Worm (Caenorhabditis elegans) whole organism, L1 larva: ENCODE data around the gene F44A6.3.

Source experiments
- C04F5.9 ChIP-seq: sonication (generic microtip); optimal IDR thresholded peaks from 2 replicates; lab custom pipeline; 2016; ENCODE audit warnings: missing genetic modification characterization, missing compliant biosample characterization
- C16A3.4 ChIP-seq: fragments of 150-350 bp; optimal IDR thresholded peaks from 2 replicates; lab custom pipeline; 2014; ENCODE audit warnings: missing biosample characterization, missing genetic modification characterization
- Y116A8C.19 ChIP-seq: sonication (generic microtip); optimal IDR thresholded peaks from 2 replicates; lab custom pipeline; 2016; ENCODE audit warnings: missing compliant biosample characterization, missing genetic modification characterization, borderline replicate concordance
- aha-1 ChIP-seq: fragments of 150-350 bp; optimal IDR thresholded peaks from 2 replicates; lab custom pipeline; 2014; ENCODE audit warnings: missing biosample characterization, missing genetic modification characterization
- alr-1 ChIP-seq: fragments of 200-800 bp; sonication (Bioruptor generic); optimal IDR thresholded peaks from 2 replicates; lab custom pipeline; 2018; ENCODE audit warnings: borderline replicate concordance, mild to moderate bottlenecking, missing genetic modification characterization, missing compliant biosample characterization
- aly-2 ChIP-seq: fragments of 150-350 bp; optimal IDR thresholded peaks from 2 replicates; lab custom pipeline; 2014; ENCODE audit warnings: missing biosample characterization, missing genetic modification characterization
- blmp-1 ChIP-seq: fragments of 150-350 bp; optimal IDR thresholded peaks from 2 replicates; lab custom pipeline; 2014; ENCODE audit warnings: missing biosample characterization, missing genetic modification characterization
- ceh-63 ChIP-seq: fragments of 200-800 bp; sonication (Bioruptor generic); optimal IDR thresholded peaks from 2 replicates; lab custom pipeline; 2018; ENCODE audit warnings: mild to moderate bottlenecking, missing genetic modification characterization, missing compliant biosample characterization
- ceh-8 ChIP-seq: fragments of 200-800 bp; sonication (Bioruptor generic); optimal IDR thresholded peaks from 2 replicates; lab custom pipeline; 2018; ENCODE audit warnings: mild to moderate bottlenecking, missing genetic modification characterization, moderate library complexity, missing compliant biosample characterization
- ceh-82 ChIP-seq, 3 experiments: fragments of 150-350 bp in 1 of 3; sonication (generic microtip) in 2 of 3; optimal IDR thresholded peaks; 2 replicates each; lab custom pipeline; 2014 to 2017; ENCODE audit warnings: missing biosample characterization in 3 of 3, missing genetic modification characterization in 3 of 3
- ceh-88 ChIP-seq: fragments of 200-800 bp; sonication (Bioruptor generic); IDR thresholded peaks from 2 replicates; pipeline ENCODE4 v1.3.6; 2022; ENCODE audit warnings: missing genetic modification characterization, missing compliant biosample characterization
- ceh-90 ChIP-seq: sonication (generic microtip); optimal IDR thresholded peaks from 2 replicates; lab custom pipeline; 2016; ENCODE audit warnings: missing genetic modification characterization, missing compliant biosample characterization
- dpl-1 ChIP-seq, 3 experiments: fragments of 150-350 bp in 2 of 3; sonication (generic microtip) in 1 of 3; optimal IDR thresholded peaks; 2 replicates each; lab custom pipeline; 2014 to 2017; ENCODE audit warnings: missing biosample characterization in 3 of 3, missing genetic modification characterization in 3 of 3, missing genetic modification reagents in 3 of 3
- efl-1 ChIP-seq, 4 experiments: fragments of 150-350 bp; optimal IDR thresholded peaks in 3 of 4; peaks in 1 of 4; 1 replicate in 1 of 4; 2 replicates in 3 of 4; lab custom pipeline; 2014; ENCODE audit warnings: missing biosample characterization in 2 of 4, missing genetic modification characterization in 2 of 4, missing genetic modification reagents in 2 of 4
- egl-27 ChIP-seq, 2 experiments: fragments of 150-350 bp in 1 of 2; sonication (generic microtip); optimal IDR thresholded peaks; 3 replicates each; lab custom pipeline; 2017 to 2018; ENCODE audit warnings: missing biosample characterization in 2 of 2, missing genetic modification characterization in 2 of 2, missing genetic modification reagents in 2 of 2
- elt-2 ChIP-seq: sonication (generic microtip); optimal IDR thresholded peaks from 2 replicates; lab custom pipeline; 2016; ENCODE audit warnings: missing genetic modification characterization, mild to moderate bottlenecking, inconsistent platforms, missing compliant biosample characterization, missing genetic modification reagents
- elt-3 ChIP-seq, 6 experiments: fragments of 150-350 bp in 1 of 6; sonication (generic microtip); optimal IDR thresholded peaks; 2 replicates each; lab custom pipeline; 2017 to 2018; ENCODE audit warnings: missing biosample characterization in 6 of 6, missing genetic modification characterization in 6 of 6, inconsistent platforms in 1 of 6
- ets-5 ChIP-seq: fragments of 200-800 bp; sonication (Bioruptor generic); IDR thresholded peaks from 2 replicates; pipeline ENCODE4 v1.3.6; 2022; ENCODE audit warnings: missing genetic modification characterization, missing compliant biosample characterization
- fkh-10 ChIP-seq: sonication (generic microtip); optimal IDR thresholded peaks from 2 replicates; lab custom pipeline; 2017; ENCODE audit warnings: missing biosample characterization, missing genetic modification reagents, missing genetic modification characterization
- fos-1 ChIP-seq: fragments of 150-350 bp; optimal IDR thresholded peaks from 2 replicates; lab custom pipeline; 2014; ENCODE audit warnings: missing biosample characterization, missing genetic modification characterization
- grh-1 ChIP-seq: fragments of 200-800 bp; sonication (Bioruptor generic); IDR thresholded peaks from 2 replicates; pipeline ENCODE4 v1.3.6; 2022; ENCODE audit warnings: missing genetic modification reagents, missing genetic modification characterization, missing compliant biosample characterization
- lin-13 ChIP-seq: fragments of 150-350 bp; optimal IDR thresholded peaks from 2 replicates; lab custom pipeline; 2014; ENCODE audit warnings: missing biosample characterization, missing genetic modification reagents, missing genetic modification characterization
- lin-14 ChIP-seq: fragments of 200-800 bp; sonication (Bioruptor generic); optimal IDR thresholded peaks from 2 replicates; lab custom pipeline; 2018; ENCODE audit warnings: mild to moderate bottlenecking, missing genetic modification characterization, moderate library complexity, missing compliant biosample characterization
- lin-39 ChIP-seq: fragments of 150-350 bp; optimal IDR thresholded peaks from 2 replicates; lab custom pipeline; 2014; ENCODE audit warnings: missing biosample characterization, missing genetic modification reagents, missing genetic modification characterization
- lsy-2 ChIP-seq, 2 experiments: fragments of 150-350 bp; optimal IDR thresholded peaks; 2 replicates each; lab custom pipeline; 2014; ENCODE audit warnings: missing biosample characterization in 2 of 2, missing genetic modification characterization in 2 of 2
- mdl-1 ChIP-seq, 2 experiments: fragments of 150-350 bp; optimal IDR thresholded peaks; 2 replicates each; lab custom pipeline; 2014 to 2017; ENCODE audit warnings: missing biosample characterization in 2 of 2, missing genetic modification characterization in 2 of 2, inconsistent platforms in 1 of 2
- mef-2 ChIP-seq: fragments of 150-350 bp; optimal IDR thresholded peaks from 2 replicates; lab custom pipeline; 2014; ENCODE audit warnings: missing biosample characterization, missing genetic modification characterization
- nhr-11 ChIP-seq: fragments of 150-350 bp; optimal IDR thresholded peaks from 2 replicates; lab custom pipeline; 2014; ENCODE audit warnings: missing biosample characterization, missing genetic modification characterization
- nhr-12 ChIP-seq: sonication (generic microtip); optimal IDR thresholded peaks from 2 replicates; lab custom pipeline; 2017; ENCODE audit warnings: missing biosample characterization, missing genetic modification characterization
- nhr-20 ChIP-seq: sonication (generic microtip); optimal IDR thresholded peaks from 2 replicates; lab custom pipeline; 2016; ENCODE audit warnings: mild to moderate bottlenecking, missing genetic modification characterization, missing compliant biosample characterization
- nhr-28 ChIP-seq: fragments of 150-350 bp; optimal IDR thresholded peaks from 2 replicates; lab custom pipeline; 2014; ENCODE audit warnings: missing biosample characterization, missing genetic modification characterization
- nhr-47 ChIP-seq: sonication (generic microtip); optimal IDR thresholded peaks from 2 replicates; lab custom pipeline; 2016; ENCODE audit warnings: mild to moderate bottlenecking, missing genetic modification characterization, moderate library complexity, missing compliant biosample characterization
- nhr-77 ChIP-seq: fragments of 150-350 bp; optimal IDR thresholded peaks from 2 replicates; lab custom pipeline; 2014; ENCODE audit warnings: missing biosample characterization, missing genetic modification characterization
- nhr-85 ChIP-seq: sonication (generic microtip); peaks from one replicate; lab custom pipeline; 2016; ENCODE audit warnings: missing genetic modification characterization, inconsistent platforms, missing compliant biosample characterization
- pag-3 ChIP-seq: sonication (generic microtip); optimal IDR thresholded peaks from 2 replicates; lab custom pipeline; 2017; ENCODE audit warnings: missing genetic modification characterization, mild to moderate bottlenecking, missing compliant biosample characterization, antibody characterized with exemption, borderline replicate concordance; ENCODE audit not compliant: insufficient read depth
- rnt-1 ChIP-seq: sonication (generic microtip); optimal IDR thresholded peaks from 2 replicates; lab custom pipeline; 2016; ENCODE audit warnings: mild to moderate bottlenecking, missing genetic modification characterization, moderate library complexity, missing compliant biosample characterization
- skn-1 ChIP-seq: fragments of 150-350 bp; optimal IDR thresholded peaks from 2 replicates; lab custom pipeline; 2014; ENCODE audit warnings: missing biosample characterization, missing genetic modification characterization
- sup-37 ChIP-seq: fragments of 200-800 bp; sonication (Bioruptor generic); optimal IDR thresholded peaks from 2 replicates; lab custom pipeline; 2018; ENCODE audit warnings: mild to moderate bottlenecking, missing genetic modification characterization, missing compliant biosample characterization
- tbx-2 ChIP-seq: sonication (generic microtip); optimal IDR thresholded peaks from 2 replicates; lab custom pipeline; 2016; ENCODE audit warnings: missing genetic modification characterization, missing compliant biosample characterization
- tlp-1 ChIP-seq: fragments of 150-350 bp; optimal IDR thresholded peaks from 2 replicates; lab custom pipeline; 2014; ENCODE audit warnings: missing biosample characterization, missing genetic modification characterization
- unc-130 ChIP-seq: fragments of 150-350 bp; optimal IDR thresholded peaks from 2 replicates; lab custom pipeline; 2017; ENCODE audit warnings: missing biosample characterization, missing genetic modification characterization, inconsistent platforms
- unc-30 ChIP-seq: sonication (generic microtip); optimal IDR thresholded peaks from 2 replicates; lab custom pipeline; 2017; ENCODE audit warnings: missing biosample characterization, missing genetic modification characterization
- unc-86 ChIP-seq: sonication (generic microtip); optimal IDR thresholded peaks from 2 replicates; lab custom pipeline; 2016; ENCODE audit warnings: missing genetic modification characterization, missing compliant biosample characterization
- unc-98 ChIP-seq: fragments of 200-800 bp; sonication (Bioruptor generic); IDR thresholded peaks from 2 replicates; pipeline ENCODE4 v1.3.6; 2022; ENCODE audit warnings: missing genetic modification characterization, missing compliant biosample characterization
- xbp-1 ChIP-seq: sonication (generic microtip); optimal IDR thresholded peaks from 2 replicates; lab custom pipeline; 2016; ENCODE audit warnings: missing genetic modification characterization, missing compliant biosample characterization
- zag-1 ChIP-seq: fragments of 150-350 bp; optimal IDR thresholded peaks from 2 replicates; lab custom pipeline; 2014; ENCODE audit warnings: missing biosample characterization, missing genetic modification characterization
- ztf-4 ChIP-seq: fragments of 150-350 bp; optimal IDR thresholded peaks from 2 replicates; lab custom pipeline; 2014; ENCODE audit warnings: missing biosample characterization, missing genetic modification characterization

The F44A6.3 gene

DNA sequence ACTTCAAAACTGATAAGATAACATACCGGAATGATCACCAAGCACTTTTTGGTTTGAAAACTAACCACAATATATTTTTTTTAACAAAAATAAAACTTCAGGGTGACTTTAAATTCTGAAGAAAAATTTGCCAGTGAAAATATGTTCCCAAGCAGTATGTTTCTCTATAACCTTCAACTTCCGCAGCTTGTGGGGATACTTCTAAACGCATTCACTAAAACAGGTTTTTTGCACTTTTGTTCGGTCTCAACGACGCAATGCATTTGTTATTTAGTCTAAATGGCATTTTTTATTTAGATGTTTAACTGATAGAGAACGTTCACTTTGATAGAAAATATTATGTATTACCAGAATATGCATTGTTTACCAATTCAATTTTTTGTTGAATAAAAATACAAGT, 23.3 kb upstream of the F44A6.3 start:
- TF ChIP-seq unc-30 (tag; lab: Kevin White, UChicago) (no peak), blmp-1 (peak; percentile 27), elt-3 (tag; optimal IDR thresholded peaks at IDR 0.05; lab: Kevin White, UChicago) (peak in 1 of 6 experiments; percentile 38), grh-1 (GFP tag; lab: Robert Waterston, UW) (peak; percentile 76), efl-1 (optimal IDR thresholded peaks at IDR 0.05; lab: Kevin White, UChicago) (no peak), efl-1 (GFP tag; optimal IDR thresholded peaks at IDR 0.05 in 1 of 2; lab: Kevin White, UChicago) (peak in 1 of 2 experiments; percentile 62), lin-14 (peak; percentile 14), Y116A8C.19 (tag; lab: Kevin White, UChicago) (no peak), unc-86 (tag; lab: Kevin White, UChicago) (no peak), fkh-10 (GFP tag; lab: Kevin White, UChicago) (no peak), nhr-85 (tag; lab: Kevin White, UChicago) (peak; percentile 60)
- TF ChIP-seq, all 84 proteins: peak for 6

DNA sequence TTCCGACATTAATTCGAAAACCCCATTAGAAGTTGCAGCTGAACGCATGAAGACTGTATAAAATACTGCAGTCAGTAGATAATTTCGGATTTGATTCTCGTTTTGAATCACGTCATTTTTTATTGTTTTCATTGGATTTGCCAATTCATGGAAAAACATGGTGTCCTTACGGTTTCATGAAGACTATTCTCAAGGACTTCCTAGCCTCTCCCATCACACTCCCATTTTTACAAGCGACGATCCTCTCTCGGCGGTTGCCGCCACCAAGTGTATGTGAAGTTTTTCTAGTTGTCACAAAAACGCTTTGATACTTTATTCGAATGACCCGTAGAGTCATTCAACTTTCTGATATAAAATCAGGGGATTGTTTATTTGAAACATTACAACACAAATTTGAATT, 22.8 kb upstream of the F44A6.3 start:
- no peak for TF ChIP-seq ceh-88 (GFP tag; lab: Robert Waterston, UW)
- TF ChIP-seq blmp-1: peak; percentile 53
- peak; percentile 59 for TF ChIP-seq lin-14
- peak in 1 of 2 experiments; percentile 1 for TF ChIP-seq lsy-2 (tag; optimal IDR thresholded peaks at IDR 0.05; lab: Kevin White, UChicago)

DNA sequence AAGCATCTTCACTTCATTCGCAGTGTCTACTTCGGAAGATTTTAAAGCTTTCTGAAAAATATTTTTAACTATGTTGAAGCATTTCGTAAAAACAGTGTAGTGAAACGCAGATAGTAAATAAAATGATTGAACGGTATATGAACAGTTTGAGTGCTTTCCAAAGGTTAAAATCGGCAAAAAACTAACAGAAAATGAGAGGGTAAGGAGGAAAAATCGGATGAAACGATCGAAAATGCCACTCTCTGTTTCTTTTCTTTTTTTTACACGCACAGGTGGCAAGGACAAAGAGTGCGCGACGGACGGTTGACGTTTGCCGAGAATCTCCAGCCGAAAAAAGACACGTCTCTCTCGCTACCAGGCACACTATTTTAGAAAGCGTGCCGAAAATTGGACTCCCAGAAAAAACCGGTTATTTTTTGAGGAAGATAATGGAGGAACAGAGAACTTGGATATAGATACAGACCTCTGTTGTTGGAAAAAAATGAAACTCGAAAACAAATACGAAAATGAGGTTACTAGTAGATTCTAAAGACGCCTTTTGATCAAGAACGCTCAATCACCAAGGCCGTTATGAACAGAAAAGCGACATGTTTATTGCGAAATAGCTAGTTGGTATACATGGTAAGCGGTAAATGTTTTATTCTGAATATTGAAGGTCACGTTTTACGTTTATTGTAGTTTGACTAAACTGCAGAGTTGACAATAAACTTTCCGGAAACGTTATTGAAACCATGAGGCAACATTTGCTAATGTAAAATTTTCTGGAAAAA, 18.1 kb upstream of the F44A6.3 start, which contains the start of gene myrf-2:
myrf-2 (minus strand) TSS at position 51 of the 770 bp plus-strand sequence.
- TF ChIP-seq nhr-11 (no peak), ets-5 (no peak), egl-27 (tag; optimal IDR thresholded peaks at IDR 0.05; lab: Kevin White, UChicago) (no peak), elt-3 (tag; optimal IDR thresholded peaks at IDR 0.05; lab: Kevin White, UChicago) (peak in 2 of 6 experiments; percentile 30 to 58), rnt-1 (no peak), mdl-1 (tag; optimal IDR thresholded peaks at IDR 0.05; lab: Kevin White, UChicago) (no peak), dpl-1 (GFP tag; optimal IDR thresholded peaks at IDR 0.05; lab: Kevin White, UChicago) (no peak), nhr-47 (no peak), tbx-2 (tag; lab: Kevin White, UChicago) (no peak), C04F5.9 (tag; lab: Kevin White, UChicago) (no peak), ceh-63 (GFP tag; lab: Kevin White, UChicago) (no peak), elt-2 (tag; lab: Kevin White, UChicago) (no peak), ceh-8 (GFP tag; lab: Kevin White, UChicago) (no peak), nhr-12 (no peak), mef-2 (tag; lab: Kevin White, UChicago) (no peak), fos-1 (tag; lab: Kevin White, UChicago) (no peak), pag-3 (tag; lab: Kevin White, UChicago) (peak; percentile 87), unc-130 (tag; lab: Kevin White, UChicago) (no peak), aly-2 (tag; lab: Kevin White, UChicago) (no peak), C16A3.4 (tag; lab: Kevin White, UChicago) (no peak), lin-13 (GFP tag; lab: Kevin White, UChicago) (no peak), sup-37 (GFP tag; lab: Kevin White, UChicago) (no peak), skn-1 (tag; lab: Kevin White, UChicago) (no peak), ztf-4 (no peak), efl-1 (optimal IDR thresholded peaks at IDR 0.05; lab: Kevin White, UChicago) (no peak), efl-1 (GFP tag; optimal IDR thresholded peaks at IDR 0.05 in 1 of 2; lab: Kevin White, UChicago) (no peak), lin-39 (tag; lab: Kevin White, UChicago) (no peak), alr-1 (tag; lab: Kevin White, UChicago) (no peak), ceh-88 (GFP tag; lab: Robert Waterston, UW) (no peak), nhr-28 (tag; lab: Kevin White, UChicago) (no peak), aha-1 (tag; lab: Kevin White, UChicago) (no peak), zag-1 (no peak), xbp-1 (peak; percentile 33), tlp-1 (tag; lab: Kevin White, UChicago) (no peak), unc-98 (GFP tag; lab: Robert Waterston, UW) (no peak), ceh-90 (tag; lab: Kevin White, UChicago) (no peak), nhr-20 (peak; percentile 59), ceh-82 (tag; optimal IDR thresholded peaks at IDR 0.05; lab: Kevin White, UChicago) (no peak), lin-14 (peak; percentile 89), nhr-77 (tag; lab: Kevin White, UChicago) (no peak)
